Worm (Caenorhabditis elegans) whole organism, L1 larva: ENCODE data around the gene Y75B8A.6.
A peak's percentile ranks its signal among the peaks of the same experiment; 100 is the strongest.

Source experiments
- F16B12.6 ChIP-seq: fragments of 150-350 bp; optimal IDR thresholded peaks from 2 replicates; lab custom pipeline; 2014; ENCODE audit warnings: missing biosample characterization, missing genetic modification characterization
- aha-1 ChIP-seq: fragments of 150-350 bp; optimal IDR thresholded peaks from 2 replicates; lab custom pipeline; 2014; ENCODE audit warnings: missing biosample characterization, missing genetic modification characterization
- aly-2 ChIP-seq: fragments of 150-350 bp; optimal IDR thresholded peaks from 2 replicates; lab custom pipeline; 2014; ENCODE audit warnings: missing biosample characterization, missing genetic modification characterization
- ama-1 ChIP-seq: fragments of 150-350 bp; optimal IDR thresholded peaks from 2 replicates; lab custom pipeline; 2014
- ceh-63 ChIP-seq: fragments of 200-800 bp; sonication (Bioruptor generic); optimal IDR thresholded peaks from 2 replicates; lab custom pipeline; 2018; ENCODE audit warnings: mild to moderate bottlenecking, missing genetic modification characterization, missing compliant biosample characterization
- ceh-8 ChIP-seq: fragments of 200-800 bp; sonication (Bioruptor generic); optimal IDR thresholded peaks from 2 replicates; lab custom pipeline; 2018; ENCODE audit warnings: mild to moderate bottlenecking, missing genetic modification characterization, moderate library complexity, missing compliant biosample characterization
- ceh-82 ChIP-seq, 3 experiments: fragments of 150-350 bp in 1 of 3; sonication (generic microtip) in 2 of 3; optimal IDR thresholded peaks; 2 replicates each; lab custom pipeline; 2014 to 2017; ENCODE audit warnings: missing biosample characterization in 3 of 3, missing genetic modification characterization in 3 of 3
- dpl-1 ChIP-seq, 3 experiments: fragments of 150-350 bp in 2 of 3; sonication (generic microtip) in 1 of 3; optimal IDR thresholded peaks; 2 replicates each; lab custom pipeline; 2014 to 2017; ENCODE audit warnings: missing biosample characterization in 3 of 3, missing genetic modification characterization in 3 of 3, missing genetic modification reagents in 3 of 3
- dsc-1 ChIP-seq: sonication (generic microtip); optimal IDR thresholded peaks from 2 replicates; lab custom pipeline; 2016; ENCODE audit warnings: mild to moderate bottlenecking, missing genetic modification characterization, missing compliant biosample characterization
- efl-1 ChIP-seq, 4 experiments: fragments of 150-350 bp; optimal IDR thresholded peaks in 3 of 4; peaks in 1 of 4; 1 replicate in 1 of 4; 2 replicates in 3 of 4; lab custom pipeline; 2014; ENCODE audit warnings: missing biosample characterization in 2 of 4, missing genetic modification characterization in 2 of 4, missing genetic modification reagents in 2 of 4
- efl-3 ChIP-seq: fragments of 200-800 bp; sonication (Bioruptor generic); optimal IDR thresholded peaks from 2 replicates; lab custom pipeline; 2018; ENCODE audit warnings: mild to moderate bottlenecking, missing genetic modification characterization, missing compliant biosample characterization
- egl-27 ChIP-seq, 2 experiments: fragments of 150-350 bp in 1 of 2; sonication (generic microtip); optimal IDR thresholded peaks; 3 replicates each; lab custom pipeline; 2017 to 2018; ENCODE audit warnings: missing biosample characterization in 2 of 2, missing genetic modification characterization in 2 of 2, missing genetic modification reagents in 2 of 2
- elt-2 ChIP-seq: sonication (generic microtip); optimal IDR thresholded peaks from 2 replicates; lab custom pipeline; 2016; ENCODE audit warnings: missing genetic modification characterization, mild to moderate bottlenecking, inconsistent platforms, missing compliant biosample characterization, missing genetic modification reagents
- fkh-10 ChIP-seq: sonication (generic microtip); optimal IDR thresholded peaks from 2 replicates; lab custom pipeline; 2017; ENCODE audit warnings: missing biosample characterization, missing genetic modification reagents, missing genetic modification characterization
- fkh-8 ChIP-seq: sonication (generic microtip); optimal IDR thresholded peaks from 2 replicates; lab custom pipeline; 2016; ENCODE audit warnings: mild to moderate bottlenecking, missing genetic modification characterization, missing compliant biosample characterization
- fos-1 ChIP-seq: fragments of 150-350 bp; optimal IDR thresholded peaks from 2 replicates; lab custom pipeline; 2014; ENCODE audit warnings: missing biosample characterization, missing genetic modification characterization
- grh-1 ChIP-seq: fragments of 200-800 bp; sonication (Bioruptor generic); IDR thresholded peaks from 2 replicates; pipeline ENCODE4 v1.3.6; 2022; ENCODE audit warnings: missing genetic modification reagents, missing genetic modification characterization, missing compliant biosample characterization
- hlh-17 ChIP-seq: fragments of 200-800 bp; sonication (Bioruptor generic); optimal IDR thresholded peaks from 2 replicates; lab custom pipeline; 2018; ENCODE audit warnings: missing genetic modification characterization, mild to moderate bottlenecking, missing compliant biosample characterization, moderate library complexity, borderline replicate concordance
- hlh-4 ChIP-seq: sonication (generic microtip); optimal IDR thresholded peaks from 2 replicates; lab custom pipeline; 2016; ENCODE audit warnings: mild to moderate bottlenecking, missing genetic modification characterization, missing compliant biosample characterization
- jun-1 ChIP-seq: fragments of 150-350 bp; optimal IDR thresholded peaks from 2 replicates; lab custom pipeline; 2014; ENCODE audit warnings: missing biosample characterization, missing genetic modification reagents, missing genetic modification characterization
- lin-15B ChIP-seq: fragments of 150-350 bp; sonication (generic microtip); optimal IDR thresholded peaks from 3 replicates; lab custom pipeline; 2014; ENCODE audit warnings: missing biosample characterization, missing genetic modification characterization
- lin-35 ChIP-seq, 2 experiments: fragments of 150-350 bp; optimal IDR thresholded peaks; 2 replicates each; lab custom pipeline; 2014; ENCODE audit warnings: missing biosample characterization in 2 of 2, missing genetic modification characterization in 2 of 2, missing genetic modification reagents in 2 of 2
- lir-3 ChIP-seq: sonication (generic microtip); optimal IDR thresholded peaks from 2 replicates; lab custom pipeline; 2016; ENCODE audit warnings: mild to moderate bottlenecking, missing genetic modification characterization, moderate library complexity, missing compliant biosample characterization; ENCODE audit not compliant: poor library complexity
- mdl-1 ChIP-seq, 2 experiments: fragments of 150-350 bp; optimal IDR thresholded peaks; 2 replicates each; lab custom pipeline; 2014 to 2017; ENCODE audit warnings: missing biosample characterization in 2 of 2, missing genetic modification characterization in 2 of 2, inconsistent platforms in 1 of 2
- mef-2 ChIP-seq: fragments of 150-350 bp; optimal IDR thresholded peaks from 2 replicates; lab custom pipeline; 2014; ENCODE audit warnings: missing biosample characterization, missing genetic modification characterization
- nhr-19 ChIP-seq: fragments of 200-800 bp; sonication (Bioruptor generic); conservative IDR thresholded peaks from 2 replicates; pipeline ENCODE4 v1.3.6; 2022; ENCODE audit warnings: missing genetic modification characterization, missing compliant biosample characterization
- nhr-47 ChIP-seq: sonication (generic microtip); optimal IDR thresholded peaks from 2 replicates; lab custom pipeline; 2016; ENCODE audit warnings: mild to moderate bottlenecking, missing genetic modification characterization, moderate library complexity, missing compliant biosample characterization
- nhr-76 ChIP-seq: sonication (generic microtip); optimal IDR thresholded peaks from 2 replicates; lab custom pipeline; 2017; ENCODE audit warnings: missing biosample characterization, missing genetic modification characterization
- nhr-90 ChIP-seq: sonication (generic microtip); optimal IDR thresholded peaks from 2 replicates; lab custom pipeline; 2016; ENCODE audit warnings: mild to moderate bottlenecking, missing genetic modification characterization, missing compliant biosample characterization; ENCODE audit not compliant: poor library complexity
- pqm-1 ChIP-seq: sonication (generic microtip); optimal IDR thresholded peaks from 3 replicates; lab custom pipeline; 2017; ENCODE audit warnings: missing biosample characterization, missing genetic modification characterization
- rnt-1 ChIP-seq: sonication (generic microtip); optimal IDR thresholded peaks from 2 replicates; lab custom pipeline; 2016; ENCODE audit warnings: mild to moderate bottlenecking, missing genetic modification characterization, moderate library complexity, missing compliant biosample characterization
- snpc-4 ChIP-seq: fragments of 150-350 bp; optimal IDR thresholded peaks from 2 replicates; lab custom pipeline; 2014; ENCODE audit warnings: missing biosample characterization, missing genetic modification characterization
- snu-23 ChIP-seq: sonication (generic microtip); optimal IDR thresholded peaks from 2 replicates; lab custom pipeline; 2016; ENCODE audit warnings: missing genetic modification characterization, missing compliant biosample characterization
- sup-37 ChIP-seq: fragments of 200-800 bp; sonication (Bioruptor generic); optimal IDR thresholded peaks from 2 replicates; lab custom pipeline; 2018; ENCODE audit warnings: mild to moderate bottlenecking, missing genetic modification characterization, missing compliant biosample characterization
- tbx-2 ChIP-seq: sonication (generic microtip); optimal IDR thresholded peaks from 2 replicates; lab custom pipeline; 2016; ENCODE audit warnings: missing genetic modification characterization, missing compliant biosample characterization
- unc-130 ChIP-seq: fragments of 150-350 bp; optimal IDR thresholded peaks from 2 replicates; lab custom pipeline; 2017; ENCODE audit warnings: missing biosample characterization, missing genetic modification characterization, inconsistent platforms
- unc-86 ChIP-seq: sonication (generic microtip); optimal IDR thresholded peaks from 2 replicates; lab custom pipeline; 2016; ENCODE audit warnings: missing genetic modification characterization, missing compliant biosample characterization
- zag-1 ChIP-seq: fragments of 150-350 bp; optimal IDR thresholded peaks from 2 replicates; lab custom pipeline; 2014; ENCODE audit warnings: missing biosample characterization, missing genetic modification characterization
- ztf-11 ChIP-seq, 2 experiments: sonication (generic microtip); optimal IDR thresholded peaks; 2 replicates each; lab custom pipeline; 2016 to 2017; ENCODE audit warnings: missing genetic modification characterization in 2 of 2, missing biosample characterization in 1 of 2, missing compliant biosample characterization in 1 of 2
- ztf-4 ChIP-seq: fragments of 150-350 bp; optimal IDR thresholded peaks from 2 replicates; lab custom pipeline; 2014; ENCODE audit warnings: missing biosample characterization, missing genetic modification characterization

Y75B8A.6 gene

DNA sequence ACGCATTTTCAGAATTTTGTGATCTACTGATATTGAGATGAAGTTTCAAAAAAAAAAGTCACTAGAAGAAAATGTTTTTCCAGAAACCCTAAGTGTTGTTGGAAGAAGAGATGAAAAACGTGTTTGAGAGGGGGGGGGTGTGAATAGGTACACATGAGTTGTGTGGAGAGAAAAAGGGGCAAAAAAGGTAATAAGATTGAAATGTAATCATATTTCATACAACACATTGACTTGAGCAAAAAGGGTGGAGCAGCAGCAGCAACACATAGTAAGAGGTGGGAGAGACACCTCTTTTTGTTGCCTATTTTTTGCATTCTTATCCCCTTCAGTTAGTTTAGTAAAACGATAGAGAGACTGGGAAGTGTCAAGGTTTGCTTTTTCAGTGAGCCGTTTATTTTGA, 626 bp upstream of the Y75B8A.6 start:
- TF ChIP-seq zag-1 (tag; lab: Kevin White, UChicago) (no peak), F16B12.6 (no peak), mef-2 (tag; lab: Kevin White, UChicago) (no peak), ceh-82 (tag; optimal IDR thresholded peaks at IDR 0.05; lab: Kevin White, UChicago) (no peak), fos-1 (tag; lab: Kevin White, UChicago) (no peak), snpc-4 (tag; lab: Kevin White, UChicago) (no peak), ztf-4 (tag; lab: Kevin White, UChicago) (no peak), nhr-90 (tag; lab: Kevin White, UChicago) (no peak), dpl-1 (GFP tag; optimal IDR thresholded peaks at IDR 0.05; lab: Kevin White, UChicago) (no peak), efl-3 (GFP tag; lab: Kevin White, UChicago) (no peak), unc-86 (tag; lab: Kevin White, UChicago) (no peak), mdl-1 (tag; optimal IDR thresholded peaks at IDR 0.05; lab: Kevin White, UChicago) (no peak), hlh-17 (GFP tag; lab: Kevin White, UChicago) (no peak), lir-3 (tag; lab: Kevin White, UChicago) (no peak)
- TF ChIP-seq, all 84 proteins: peak for 0

DNA sequence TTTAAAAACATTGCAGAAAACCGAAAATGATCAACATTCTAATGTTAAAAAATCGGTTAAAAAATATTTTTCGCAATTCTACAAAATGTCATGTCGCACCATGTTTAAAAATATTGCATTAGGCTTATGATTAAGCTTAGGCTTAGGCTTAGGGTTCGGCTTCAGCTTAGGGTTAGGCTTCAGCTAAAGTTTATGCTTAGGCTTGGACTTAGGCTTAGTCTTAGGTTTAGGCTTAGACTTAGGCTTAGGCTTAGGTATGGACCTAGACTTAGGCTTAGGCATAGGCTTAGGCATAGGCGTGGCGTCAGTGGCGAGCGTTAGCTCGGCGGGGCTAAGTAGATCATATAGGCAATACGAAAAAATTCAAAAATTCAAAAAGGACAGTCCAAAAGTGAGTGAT, 5.8 kb downstream of the Y75B8A.6 start:
- TF ChIP-seq grh-1 (GFP tag; lab: Robert Waterston, UW) (no peak), unc-130 (tag; lab: Kevin White, UChicago) (no peak), lin-35 (GFP tag; optimal IDR thresholded peaks at IDR 0.05; lab: Kevin White, UChicago) (no peak), aly-2 (no peak), dsc-1 (tag; lab: Kevin White, UChicago) (no peak), aha-1 (tag; lab: Kevin White, UChicago) (no peak), zag-1 (tag; lab: Kevin White, UChicago) (no peak), efl-1 (optimal IDR thresholded peaks at IDR 0.05; lab: Kevin White, UChicago) (no peak), efl-1 (GFP tag; optimal IDR thresholded peaks at IDR 0.05 in 1 of 2; lab: Kevin White, UChicago) (peak in 1 of 2 experiments; percentile 58)

ce11 chrIII:12123427-12123826, 6.7 kb downstream of the Y75B8A.6 start:
- TF ChIP-seq unc-86 (tag; lab: Kevin White, UChicago) (no peak), lin-15B (no peak), efl-1 (optimal IDR thresholded peaks at IDR 0.05; lab: Kevin White, UChicago) (no peak), efl-1 (GFP tag; optimal IDR thresholded peaks at IDR 0.05 in 1 of 2; lab: Kevin White, UChicago) (no peak), ztf-4 (tag; lab: Kevin White, UChicago) (no peak), rnt-1 (tag; lab: Kevin White, UChicago) (no peak), ceh-63 (GFP tag; lab: Kevin White, UChicago) (no peak), hlh-17 (GFP tag; lab: Kevin White, UChicago) (no peak), nhr-47 (tag; lab: Kevin White, UChicago) (no peak), ceh-8 (GFP tag; lab: Kevin White, UChicago) (no peak), sup-37 (no peak), fkh-10 (GFP tag; lab: Kevin White, UChicago) (no peak), elt-2 (tag; lab: Kevin White, UChicago) (no peak), pqm-1 (tag; lab: Kevin White, UChicago) (no peak), hlh-4 (tag; lab: Kevin White, UChicago) (no peak), mdl-1 (tag; optimal IDR thresholded peaks at IDR 0.05; lab: Kevin White, UChicago) (no peak), ama-1 (lab: Kevin White, UChicago) (no peak), fkh-8 (tag; lab: Kevin White, UChicago) (no peak), jun-1 (tag; lab: Kevin White, UChicago) (no peak), fos-1 (tag; lab: Kevin White, UChicago) (no peak), nhr-19 (GFP tag; lab: Robert Waterston, UW) (no peak)

DNA sequence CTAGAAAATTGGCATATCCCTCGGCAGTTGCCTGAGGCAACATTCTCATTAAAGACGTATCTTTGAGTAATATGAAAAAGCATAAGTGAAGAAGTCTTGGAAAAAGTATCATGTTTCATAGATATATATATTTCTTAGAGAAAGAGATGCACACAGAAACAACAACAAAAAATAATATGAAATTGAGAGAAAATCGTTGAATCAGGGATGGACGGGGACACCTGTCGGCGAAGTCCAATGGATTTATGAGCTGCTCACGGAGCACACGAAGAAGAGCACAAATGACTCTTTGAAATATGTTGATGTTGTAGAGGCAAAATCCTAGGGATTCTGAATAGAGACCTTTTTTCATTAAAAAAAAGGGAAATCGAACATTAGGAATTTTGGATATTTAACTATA, 9.0 kb downstream of the Y75B8A.6 start:
- TF ChIP-seq fkh-8 (tag; lab: Kevin White, UChicago) (no peak), nhr-76 (tag; lab: Kevin White, UChicago) (no peak), egl-27 (tag; optimal IDR thresholded peaks at IDR 0.05; lab: Kevin White, UChicago) (no peak), snu-23 (GFP tag; lab: Kevin White, UChicago) (no peak), unc-86 (tag; lab: Kevin White, UChicago) (no peak), nhr-90 (tag; lab: Kevin White, UChicago) (no peak), aha-1 (tag; lab: Kevin White, UChicago) (no peak), tbx-2 (no peak), ztf-11 (tag; optimal IDR thresholded peaks at IDR 0.05; lab: Kevin White, UChicago) (no peak), ceh-82 (tag; optimal IDR thresholded peaks at IDR 0.05; lab: Kevin White, UChicago) (no peak)
